Fruit fly (Drosophila melanogaster) whole organism, embryonic: ENCODE data around the gene CG6839.

ENCODE experiments used
- Atf3 ChIP-seq: fragments of 200-800 bp; sonication (Bioruptor generic); optimal IDR thresholded peaks from 3 replicates; lab custom pipeline; 2016; ENCODE audit warnings: missing biosample characterization, missing genetic modification characterization
- Atf6 ChIP-seq: fragments of 200-800 bp; sonication (Bioruptor generic); IDR thresholded peaks from 2 replicates; pipeline ENCODE4 v1.3.6; 2022; ENCODE audit warnings: missing biosample characterization, missing genetic modification characterization
- CG10366 ChIP-seq: fragments of 200-800 bp; sonication (Bioruptor generic); IDR thresholded peaks from 2 replicates; pipeline ENCODE4 v1.3.6; 2022; ENCODE audit warnings: missing biosample characterization, missing genetic modification characterization
- CG11398 ChIP-seq: fragments of 200-800 bp; sonication (Bioruptor generic); optimal IDR thresholded peaks from 2 replicates; lab custom pipeline; 2016; ENCODE audit warnings: missing biosample characterization, missing genetic modification characterization
- CG11695 ChIP-seq: fragments of 200-800 bp; sonication (Bioruptor generic); IDR thresholded peaks from 3 replicates; pipeline ENCODE4 v1.3.6; 2022; ENCODE audit warnings: missing biosample characterization, missing genetic modification characterization
- CG12744 ChIP-seq: fragments of 200-800 bp; sonication (Bioruptor generic); optimal IDR thresholded peaks from 2 replicates; lab custom pipeline; 2016; ENCODE audit warnings: missing biosample characterization, missing genetic modification characterization
- CG13775 ChIP-seq: fragments of 200-800 bp; sonication (Bioruptor generic); optimal IDR thresholded peaks from 3 replicates; lab custom pipeline; 2017; ENCODE audit warnings: missing biosample characterization, mild to moderate bottlenecking, missing genetic modification characterization
- CG14860 ChIP-seq: fragments of 200-800 bp; sonication (Bioruptor generic); IDR thresholded peaks from 3 replicates; pipeline ENCODE4 v1.3.6; 2022; ENCODE audit warnings: missing biosample characterization, missing genetic modification characterization; ENCODE audit not compliant: partially characterized antibody
- CG14965 ChIP-seq: fragments of 200-800 bp; sonication (Bioruptor generic); optimal IDR thresholded peaks from 2 replicates; lab custom pipeline; 2016; ENCODE audit warnings: missing biosample characterization, missing genetic modification characterization, borderline replicate concordance
- CG1603 ChIP-seq: fragments of 200-800 bp; sonication (Bioruptor generic); optimal IDR thresholded peaks from 2 replicates; lab custom pipeline; 2019; ENCODE audit warnings: missing biosample characterization, mild to moderate bottlenecking, missing genetic modification characterization, moderate library complexity
- CG16813 ChIP-seq: fragments of 200-800 bp; sonication (Bioruptor generic); IDR thresholded peaks from 3 replicates; pipeline ENCODE4 v1.3.6; 2022; ENCODE audit warnings: missing biosample characterization, missing genetic modification characterization; ENCODE audit not compliant: partially characterized antibody
- CG17186 ChIP-seq: fragments of 200-800 bp; sonication (Bioruptor generic); optimal IDR thresholded peaks from 3 replicates; lab custom pipeline; 2017; ENCODE audit warnings: missing biosample characterization, missing genetic modification reagents, missing genetic modification characterization
- CG17612 ChIP-seq: fragments of 200-800 bp; sonication (Bioruptor generic); IDR thresholded peaks from 2 replicates; pipeline ENCODE4 v1.3.6; 2022; ENCODE audit warnings: missing biosample characterization, missing genetic modification characterization
- CG2129 ChIP-seq: fragments of 200-800 bp; sonication (Bioruptor generic); IDR thresholded peaks from 2 replicates; pipeline ENCODE4 v1.3.6; 2022; ENCODE audit warnings: missing biosample characterization, missing genetic modification characterization; ENCODE audit not compliant: partially characterized antibody
- CG30431 ChIP-seq: fragments of 200-800 bp; sonication (Bioruptor generic); optimal IDR thresholded peaks from 2 replicates; lab custom pipeline; 2017; ENCODE audit warnings: missing biosample characterization, missing genetic modification characterization
- CG31224 ChIP-seq: fragments of 200-800 bp; sonication (Bioruptor generic); IDR thresholded peaks from 2 replicates; pipeline ENCODE4 v1.3.6; 2022; ENCODE audit warnings: missing biosample characterization, missing genetic modification characterization
- CG33557 ChIP-seq: fragments of 200-800 bp; sonication (Bioruptor generic); optimal IDR thresholded peaks from 2 replicates; lab custom pipeline; 2019; ENCODE audit warnings: missing biosample characterization, mild to moderate bottlenecking, missing genetic modification characterization, moderate library complexity
- CG4404 ChIP-seq: fragments of 200-800 bp; sonication (Bioruptor generic); IDR thresholded peaks from 2 replicates; pipeline ENCODE4 v1.3.6; 2022; ENCODE audit warnings: missing biosample characterization, missing genetic modification characterization
- CG4617 ChIP-seq: fragments of 200-800 bp; sonication (Bioruptor generic); optimal IDR thresholded peaks from 3 replicates; lab custom pipeline; 2016; ENCODE audit warnings: missing biosample characterization, missing genetic modification characterization, borderline replicate concordance
- CG5180 ChIP-seq: fragments of 200-800 bp; sonication (Bioruptor generic); optimal IDR thresholded peaks from 3 replicates; lab custom pipeline; 2017; ENCODE audit warnings: missing biosample characterization, missing genetic modification characterization, mild to moderate bottlenecking, moderate library complexity, missing genetic modification reagents
- CG6654 ChIP-seq: fragments of 200-800 bp; sonication (Bioruptor generic); optimal IDR thresholded peaks from 2 replicates; lab custom pipeline; 2017; ENCODE audit warnings: missing biosample characterization, mild to moderate bottlenecking, missing genetic modification characterization
- CG7745 ChIP-seq: fragments of 200-800 bp; sonication (Bioruptor generic); optimal IDR thresholded peaks from 2 replicates; lab custom pipeline; 2018; ENCODE audit warnings: missing biosample characterization, mild to moderate bottlenecking, missing genetic modification characterization, moderate library complexity
- CG7839 ChIP-seq: fragments of 200-800 bp; sonication (Bioruptor generic); optimal IDR thresholded peaks from 3 replicates; lab custom pipeline; 2018; ENCODE audit warnings: missing biosample characterization, mild to moderate bottlenecking, missing genetic modification characterization, moderate library complexity
- CG8765 ChIP-seq: fragments of 200-800 bp; sonication (Bioruptor generic); IDR thresholded peaks from 2 replicates; pipeline ENCODE4 v1.3.6; 2022; ENCODE audit warnings: missing biosample characterization, missing genetic modification characterization
- CG9215 ChIP-seq: fragments of 200-800 bp; sonication (Bioruptor generic); IDR thresholded peaks from 2 replicates; pipeline ENCODE4 v1.3.6; 2022; ENCODE audit warnings: missing biosample characterization, missing genetic modification characterization
- Dad ChIP-seq: fragments of 200-800 bp; sonication (Bioruptor generic); optimal IDR thresholded peaks from 3 replicates; lab custom pipeline; 2016; ENCODE audit warnings: missing biosample characterization, missing genetic modification characterization
- Drgx ChIP-seq: fragments of 200-800 bp; sonication (Bioruptor generic); IDR thresholded peaks from 2 replicates; pipeline ENCODE4 v1.3.6; 2022; ENCODE audit warnings: missing biosample characterization, missing genetic modification characterization
- MBD-R2 ChIP-seq: fragments of 200-800 bp; sonication (Bioruptor generic); IDR thresholded peaks from 2 replicates; pipeline ENCODE4 v1.3.6; 2022; ENCODE audit warnings: missing biosample characterization, missing genetic modification characterization
- Nf-YB ChIP-seq: fragments of 200-800 bp; sonication (Bioruptor generic); optimal IDR thresholded peaks from 3 replicates; lab custom pipeline; 2019; ENCODE audit warnings: missing biosample characterization, mild to moderate bottlenecking, missing genetic modification characterization, moderate library complexity
- Pdp1 ChIP-seq, 2 experiments: fragments of 200-800 bp; sonication (Bioruptor generic); optimal IDR thresholded peaks; 3 replicates each; lab custom pipeline; 2016; ENCODE audit warnings: missing biosample characterization in 2 of 2, missing genetic modification characterization in 2 of 2, mild to moderate bottlenecking in 1 of 2, moderate library complexity in 1 of 2
- Stat92E ChIP-seq, 3 experiments: fragments of >200 bp in 2 of 3; fragments of 200-800 bp in 1 of 3; sonication (Bioruptor generic) in 1 of 3; optimal IDR thresholded peaks; 2 replicates each; lab custom pipeline; 2017 to 2019; ENCODE audit warnings: missing biosample characterization in 3 of 3, missing genetic modification characterization in 3 of 3, mild to moderate bottlenecking in 1 of 3, moderate library complexity in 1 of 3
- bab2 ChIP-seq: fragments of 200-800 bp; sonication (Bioruptor generic); optimal IDR thresholded peaks from 2 replicates; lab custom pipeline; 2016; ENCODE audit warnings: missing biosample characterization, missing genetic modification characterization
- bowl ChIP-seq: fragments of 200-800 bp; sonication (Bioruptor generic); IDR thresholded peaks from 2 replicates; pipeline ENCODE4 v1.3.6; 2022; ENCODE audit warnings: missing biosample characterization, missing genetic modification characterization
- chn ChIP-seq: fragments of 200-800 bp; sonication (Bioruptor generic); optimal IDR thresholded peaks from 2 replicates; lab custom pipeline; 2016; ENCODE audit warnings: missing biosample characterization, missing genetic modification characterization
- corto ChIP-seq: fragments of 200-800 bp; sonication (Bioruptor generic); optimal IDR thresholded peaks from 2 replicates; lab custom pipeline; 2016; ENCODE audit warnings: missing biosample characterization, mild to moderate bottlenecking, missing genetic modification characterization, moderate library complexity
- disco-r ChIP-seq: fragments of 200-800 bp; sonication (Bioruptor generic); optimal IDR thresholded peaks from 2 replicates; lab custom pipeline; 2016; ENCODE audit warnings: missing biosample characterization, missing genetic modification characterization
- esg ChIP-seq: fragments of 200-800 bp; sonication (Bioruptor generic); conservative IDR thresholded peaks from 2 replicates; pipeline ENCODE4 v1.3.6; 2022; ENCODE audit warnings: missing biosample characterization, missing genetic modification characterization
- eyg ChIP-seq: fragments of 200-800 bp; sonication (Bioruptor generic); optimal IDR thresholded peaks from 3 replicates; lab custom pipeline; 2016; ENCODE audit warnings: missing biosample characterization, missing genetic modification characterization
- fu2 ChIP-seq: fragments of 200-800 bp; sonication (Bioruptor generic); optimal IDR thresholded peaks from 2 replicates; lab custom pipeline; 2016; ENCODE audit warnings: missing biosample characterization, missing genetic modification characterization
- gt ChIP-seq: fragments of 200-800 bp; sonication (Bioruptor generic); IDR thresholded peaks from 2 replicates; pipeline ENCODE4 v1.3.6; 2022; ENCODE audit warnings: missing biosample characterization, missing genetic modification characterization
- hbn ChIP-seq: fragments of 200-800 bp; sonication (Bioruptor generic); IDR thresholded peaks from 2 replicates; pipeline ENCODE4 v1.3.6; 2022; ENCODE audit warnings: missing biosample characterization, missing genetic modification characterization; ENCODE audit not compliant: partially characterized antibody
- lab ChIP-seq: fragments of 200-800 bp; sonication (Bioruptor generic); optimal IDR thresholded peaks from 3 replicates; lab custom pipeline; 2017; ENCODE audit warnings: missing biosample characterization, missing genetic modification characterization, mild to moderate bottlenecking, moderate library complexity, missing genetic modification reagents
- nmo ChIP-seq: fragments of 200-800 bp; sonication (Bioruptor generic); optimal IDR thresholded peaks from 2 replicates; lab custom pipeline; 2018; ENCODE audit warnings: missing biosample characterization, mild to moderate bottlenecking, missing genetic modification characterization, moderate library complexity
- pros ChIP-seq: fragments of 200-800 bp; sonication (Bioruptor generic); optimal IDR thresholded peaks from 3 replicates; lab custom pipeline; 2019; ENCODE audit warnings: missing biosample characterization, mild to moderate bottlenecking, missing genetic modification characterization, moderate library complexity
- repo ChIP-seq: fragments of 200-800 bp; sonication (Bioruptor generic); optimal IDR thresholded peaks from 2 replicates; lab custom pipeline; 2016; ENCODE audit warnings: missing biosample characterization, missing genetic modification characterization
- stwl ChIP-seq: fragments of 200-800 bp; sonication (Bioruptor generic); optimal IDR thresholded peaks from 3 replicates; lab custom pipeline; 2018; ENCODE audit warnings: missing biosample characterization, mild to moderate bottlenecking, missing genetic modification characterization, moderate library complexity
- tgo ChIP-seq: fragments of 200-800 bp; sonication (Bioruptor generic); IDR thresholded peaks from 3 replicates; pipeline ENCODE4 v1.3.6; 2022; ENCODE audit warnings: missing biosample characterization, missing genetic modification characterization
- tna ChIP-seq: fragments of 200-800 bp; sonication (Bioruptor generic); IDR thresholded peaks from 2 replicates; pipeline ENCODE4 v1.3.6; 2022; ENCODE audit warnings: missing biosample characterization, missing genetic modification characterization; ENCODE audit not compliant: partially characterized antibody
- wdn ChIP-seq: fragments of 200-800 bp; sonication (Bioruptor generic); IDR thresholded peaks from 2 replicates; pipeline ENCODE4 v1.3.6; 2022; ENCODE audit warnings: missing biosample characterization, missing genetic modification characterization
- zen2 ChIP-seq: fragments of 200-800 bp; sonication (Bioruptor generic); IDR thresholded peaks from 3 replicates; pipeline ENCODE4 v1.3.6; 2022; ENCODE audit warnings: missing biosample characterization, missing genetic modification characterization; ENCODE audit not compliant: partially characterized antibody

CG6839 gene

DNA sequence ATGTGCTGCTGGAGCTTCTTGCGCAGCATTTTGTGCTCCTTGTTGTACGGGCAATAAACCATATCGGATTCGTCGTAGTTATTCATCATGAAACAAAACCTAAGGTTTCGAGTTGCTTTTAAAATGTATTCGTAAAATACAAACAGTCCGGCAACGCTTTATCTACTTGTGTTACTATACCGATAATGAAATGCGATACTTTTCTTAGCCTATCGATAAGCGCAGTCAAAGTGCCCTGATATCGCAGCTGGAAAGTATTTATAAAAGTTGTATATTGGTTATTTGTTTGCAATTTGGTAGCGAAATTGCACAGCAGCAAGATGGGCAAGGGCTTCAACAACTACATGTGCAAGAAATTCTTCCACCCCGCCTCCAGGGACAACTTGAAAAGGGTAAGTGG, 16.0 kb upstream of the CG6839 start, which contains the start of the genes arx and CG6843 (continued):
- TF ChIP-seq Nf-YB (GFP tag; lab: Kevin White, UChicago) (no peak), CG8765 (no peak), Drgx (GFP tag; lab: Robert Waterston, UW) (no peak), CG11695 (no peak), bowl (GFP tag; lab: Robert Waterston, UW) (no peak), hbn (peak; percentile 90), disco-r (GFP tag; lab: Kevin White, UChicago) (no peak), Pdp1 (GFP tag; optimal IDR thresholded peaks at IDR 0.05; lab: Kevin White, UChicago) (no peak), stwl (tag; lab: Kevin White, UChicago) (peak; percentile 87), Atf6 (no peak), nmo (GFP tag; lab: Kevin White, UChicago) (peak; percentile 16), lab (GFP tag; lab: Kevin White, UChicago) (no peak), CG17186 (peak; percentile 64), CG14965 (no peak), chn (GFP tag; lab: Kevin White, UChicago) (no peak), Stat92E (GFP tag; optimal IDR thresholded peaks at IDR 0.05; lab: Kevin White, UChicago) (peak in 1 of 3 experiments; percentile 27), fu2 (no peak), Dad (GFP tag; lab: Kevin White, UChicago) (no peak), CG4617 (peak; percentile 90), eyg (GFP tag; lab: Kevin White, UChicago) (no peak), CG2129 (peak; percentile 81), CG31224 (GFP tag; lab: Robert Waterston, UW) (no peak), CG1603 (peak; percentile 73), CG7839 (no peak), bab2 (GFP tag; lab: Kevin White, UChicago) (no peak), esg (GFP tag; lab: Robert Waterston, UW) (no peak), corto (GFP tag; lab: Kevin White, UChicago) (no peak), Atf3 (no peak), CG9215 (GFP tag; lab: Robert Waterston, UW) (no peak), CG16813 (peak; percentile 91), gt (GFP tag; lab: Robert Waterston, UW) (no peak), MBD-R2 (GFP tag; lab: Robert Waterston, UW) (peak; percentile 84), CG4404 (GFP tag; lab: Robert Waterston, UW) (no peak), CG10366 (GFP tag; lab: Robert Waterston, UW) (no peak), zen2 (GFP tag; lab: Robert Waterston, UW) (peak; percentile 93), CG14860 (GFP tag; lab: Robert Waterston, UW) (peak; percentile 79), CG6654 (GFP tag; lab: Kevin White, UChicago) (no peak), CG33557 (GFP tag; lab: Kevin White, UChicago) (no peak), CG12744 (GFP tag; lab: Kevin White, UChicago) (no peak), CG11398 (GFP tag; lab: Kevin White, UChicago) (no peak), repo (no peak), CG7745 (tag; lab: Kevin White, UChicago) (no peak), CG30431 (GFP tag; lab: Kevin White, UChicago) (no peak), CG17612 (GFP tag; lab: Robert Waterston, UW) (no peak), wdn (GFP tag; lab: Robert Waterston, UW) (no peak), tna (GFP tag; lab: Robert Waterston, UW) (peak; percentile 88), CG5180 (no peak), pros (GFP tag; lab: Kevin White, UChicago) (no peak), CG13775 (GFP tag; lab: Kevin White, UChicago) (no peak), tgo (GFP tag; lab: Robert Waterston, UW) (no peak)
